Worm (Caenorhabditis elegans) whole organism, early embryonic: ENCODE measurements around the gene srx-68.

ENCODE experiments used
- B0310.2 ChIP-seq: sonication (generic microtip); optimal IDR thresholded peaks from 2 replicates; lab custom pipeline; 2016; ENCODE audit warnings: mild to moderate bottlenecking, missing genetic modification characterization, missing compliant biosample characterization
- F13C5.2 ChIP-seq: sonication (generic microtip); optimal IDR thresholded peaks from 2 replicates; lab custom pipeline; 2017; ENCODE audit warnings: mild to moderate bottlenecking, missing genetic modification characterization, inconsistent platforms, missing compliant biosample characterization
- ama-1 ChIP-seq: fragments of 150-350 bp; optimal IDR thresholded peaks from 2 replicates; lab custom pipeline; 2014
- ceh-13 ChIP-seq: fragments of 200-800 bp; sonication (Bioruptor generic); optimal IDR thresholded peaks from 2 replicates; lab custom pipeline; 2018; ENCODE audit warnings: mild to moderate bottlenecking, missing genetic modification characterization, missing compliant biosample characterization
- ets-7 ChIP-seq: sonication (generic microtip); optimal IDR thresholded peaks from 2 replicates; lab custom pipeline; 2016; ENCODE audit warnings: missing genotype, missing genetic modification characterization, missing compliant biosample characterization
- hmg-4 ChIP-seq: fragments of 200-800 bp; sonication (Bioruptor generic); optimal IDR thresholded peaks from 2 replicates; lab custom pipeline; 2018; ENCODE audit warnings: mild to moderate bottlenecking, missing genetic modification characterization, missing compliant biosample characterization
- pes-1 ChIP-seq: fragments of 200-800 bp; sonication (Bioruptor generic); IDR thresholded peaks from 2 replicates; pipeline ENCODE4 v1.3.6; 2022; ENCODE audit warnings: missing genetic modification reagents, missing genetic modification characterization, missing compliant biosample characterization
- scrt-1 ChIP-seq: fragments of 200-800 bp; sonication (Bioruptor generic); IDR thresholded peaks from 2 replicates; pipeline ENCODE4 v1.3.6; 2022; ENCODE audit warnings: missing genetic modification characterization, missing compliant biosample characterization
- tbx-37 ChIP-seq: fragments of 200-800 bp; sonication (Bioruptor generic); conservative IDR thresholded peaks from 2 replicates; pipeline ENCODE4 v1.3.6; 2022; ENCODE audit warnings: missing genetic modification reagents, missing genetic modification characterization, missing compliant biosample characterization
- tra-4 ChIP-seq: sonication (generic microtip); optimal IDR thresholded peaks from 2 replicates; lab custom pipeline; 2017; ENCODE audit warnings: missing genetic modification characterization, missing compliant biosample characterization

DNA sequence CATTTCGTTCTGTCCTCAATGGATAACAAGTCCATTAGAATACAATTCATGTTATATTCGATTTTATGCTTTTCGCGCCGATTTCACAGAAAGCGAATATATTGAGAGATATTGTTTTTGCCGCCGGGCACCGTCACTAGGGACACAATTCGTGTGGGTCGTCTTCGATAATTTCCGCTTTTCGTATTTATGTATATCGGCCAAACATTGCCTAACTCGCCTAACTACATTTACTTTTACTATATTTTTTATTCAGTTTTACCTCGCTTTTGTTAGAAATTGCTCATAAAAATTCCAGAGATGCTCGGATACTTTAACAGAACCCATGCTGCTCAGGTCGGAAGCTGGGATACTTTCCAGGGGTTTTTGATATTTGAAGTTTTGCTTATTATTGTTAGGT is 17.9 kb upstream of the srx-68 start, which contains the start of gene sre-9:
- TF ChIP-seq tbx-37 (GFP tag; lab: Robert Waterston, UW) (no peak), scrt-1 (GFP tag; lab: Robert Waterston, UW) (no peak), ama-1 (lab: Kevin White, UChicago) (no peak), pes-1 (GFP tag; lab: Robert Waterston, UW) (no peak), ets-7 (tag; lab: Kevin White, UChicago) (no peak), ceh-13 (no peak), F13C5.2 (tag; lab: Kevin White, UChicago) (no peak), hmg-4 (GFP tag; lab: Kevin White, UChicago) (no peak), tra-4 (tag; lab: Kevin White, UChicago) (no peak), B0310.2 (tag; lab: Kevin White, UChicago) (no peak)
